Fruit fly (Drosophila melanogaster) Kc167 (cell line): ENCODE measurements around the gene CG31404.

Experiments used
- h ChIP-seq: fragments of >200 bp; optimal IDR thresholded peaks from 3 replicates; lab custom pipeline; 2018; ENCODE audit warnings: missing external identifiers
- psq ChIP-seq: fragments of >200 bp; optimal IDR thresholded peaks from 2 replicates; lab custom pipeline; 2017; ENCODE audit warnings: missing external identifiers
- ttk ChIP-seq: sonication (Bioruptor generic); optimal IDR thresholded peaks from 2 replicates; lab custom pipeline; 2017; ENCODE audit warnings: missing external identifiers

dm6 chr3R:19425099-19425498, 49.3 kb upstream of the CG31404 start, which contains the start of gene CG3517:
- TF ChIP-seq psq (no peak), h (lab: Kevin White, UChicago) (no peak), ttk (lab: Kevin White, UChicago) (no peak)
